Fruit fly (Drosophila melanogaster): ENCODE measurements around the gene bves.
A peak's percentile ranks its signal among the peaks of the same experiment; 100 is the strongest.

Gene bves

dm6 chrX:21058991-21059390 is 5.2 kb downstream of the bves start:
- peak; percentile 43 for TF ChIP-seq CG32264 (GFP tag; optimal IDR thresholded peaks at IDR 0.05)
- no peak for TF ChIP-seq sage (GFP tag; optimal IDR thresholded peaks at IDR 0.05)
- peak; percentile 77 for TF ChIP-seq Sp1 (GFP tag; optimal IDR thresholded peaks at IDR 0.05)
- TF ChIP-seq Hnf4 (GFP tag; optimal IDR thresholded peaks at IDR 0.05), result peak; percentile 74
- TF ChIP-seq Rel (GFP tag; optimal IDR thresholded peaks at IDR 0.05), result peak; percentile 36
- TF ChIP-seq Rel (tag; optimal IDR thresholded peaks at IDR 0.05), result no peak
- no peak for TF ChIP-seq Mio (GFP tag; optimal IDR thresholded peaks at IDR 0.05)
- TF ChIP-seq br (GFP tag; optimal IDR thresholded peaks at IDR 0.05), result peak; percentile 82
- TF ChIP-seq dsf (GFP tag; optimal IDR thresholded peaks at IDR 0.05; ENCODE audit: borderline replicate concordance), result no peak
- no peak for TF ChIP-seq Dif (GFP tag; optimal IDR thresholded peaks at IDR 0.05; ENCODE audit: partially characterized antibody)
- peak; percentile 66 for TF ChIP-seq OdsH (GFP tag; optimal IDR thresholded peaks at IDR 0.05)
- peak; percentile 29 for TF ChIP-seq woc (GFP tag; optimal IDR thresholded peaks at IDR 0.05)
- TF ChIP-seq CrebA (GFP tag; optimal IDR thresholded peaks at IDR 0.05; ENCODE audit: borderline replicate concordance), result no peak
- no peak for TF ChIP-seq Hr83 (GFP tag; optimal IDR thresholded peaks at IDR 0.05; ENCODE audit: poor library complexity, severe bottlenecking)
- TF ChIP-seq Hr78 (GFP tag; optimal IDR thresholded peaks at IDR 0.05), result no peak
- no peak for TF ChIP-seq Myc (optimal IDR thresholded peaks at IDR 0.05)
- no peak for TF ChIP-seq CG9705 (GFP tag; optimal IDR thresholded peaks at IDR 0.05)
- TF ChIP-seq brk (GFP tag; optimal IDR thresholded peaks at IDR 0.05), result peak; percentile 7
- peak; percentile 36 for TF ChIP-seq HLH106 (tag; optimal IDR thresholded peaks at IDR 0.05)
- no peak for TF ChIP-seq Vsx2 (GFP tag; optimal IDR thresholded peaks at IDR 0.05; ENCODE audit: partially characterized antibody)
- peak; percentile 70 for TF ChIP-seq fru (GFP tag; optimal IDR thresholded peaks at IDR 0.05)
- peak; percentile 22 for TF ChIP-seq tai (GFP tag; optimal IDR thresholded peaks at IDR 0.05)
- no peak for TF ChIP-seq jim (GFP tag; optimal IDR thresholded peaks at IDR 0.05)
- TF ChIP-seq dl (GFP tag; optimal IDR thresholded peaks at IDR 0.05; ENCODE audit: insufficient read depth in 1 of 2, partially characterized antibody in 2 of 2), result no peak
- TF ChIP-seq Jra (GFP tag; optimal IDR thresholded peaks at IDR 0.05), result peak; percentile 32
- no peak for TF ChIP-seq GATAd (GFP tag; optimal IDR thresholded peaks at IDR 0.05)
- peak; percentile 67 for TF ChIP-seq rgr (GFP tag; optimal IDR thresholded peaks at IDR 0.05)
- peak; percentile 15 to 64 for TF ChIP-seq foxo (GFP tag; optimal IDR thresholded peaks at IDR 0.05)
- TF ChIP-seq ey (GFP tag; optimal IDR thresholded peaks at IDR 0.05), result peak; percentile 74
- peak; percentile 64 for TF ChIP-seq psq (GFP tag; optimal IDR thresholded peaks at IDR 0.05)
- no peak for TF ChIP-seq Dfd (GFP tag; optimal IDR thresholded peaks at IDR 0.05)
- TF ChIP-seq sv (GFP tag; optimal IDR thresholded peaks at IDR 0.05), result peak; percentile 91
- TF ChIP-seq Abd-B (GFP tag; optimal IDR thresholded peaks at IDR 0.05), result no peak
- no peak for TF ChIP-seq lola (GFP tag; optimal IDR thresholded peaks at IDR 0.05)
- no peak for TF ChIP-seq usp (GFP tag; optimal IDR thresholded peaks at IDR 0.05)
- no peak for TF ChIP-seq N (GFP tag; optimal IDR thresholded peaks at IDR 0.05)
- peak; percentile 32 for TF ChIP-seq dmrt93B (GFP tag; optimal IDR thresholded peaks at IDR 0.05)
- peak; percentile 64 for TF ChIP-seq h (GFP tag; optimal IDR thresholded peaks at IDR 0.05)
- no peak for TF ChIP-seq pan (optimal IDR thresholded peaks at IDR 0.05)

dm6 chrX:21060579-21060978 is 6.8 kb downstream of the bves start:
- TF ChIP-seq Hnf4 (GFP tag; optimal IDR thresholded peaks at IDR 0.05) (no peak), CrebA (GFP tag; optimal IDR thresholded peaks at IDR 0.05; ENCODE audit: borderline replicate concordance) (no peak), Dfd (GFP tag; optimal IDR thresholded peaks at IDR 0.05) (no peak), ey (GFP tag; optimal IDR thresholded peaks at IDR 0.05) (no peak), CG32264 (GFP tag; optimal IDR thresholded peaks at IDR 0.05) (no peak), psq (GFP tag; optimal IDR thresholded peaks at IDR 0.05) (peak; percentile 71), h (GFP tag; optimal IDR thresholded peaks at IDR 0.05) (no peak), br (GFP tag; optimal IDR thresholded peaks at IDR 0.05) (no peak), fru (GFP tag; optimal IDR thresholded peaks at IDR 0.05) (no peak), dsf (GFP tag; optimal IDR thresholded peaks at IDR 0.05; ENCODE audit: borderline replicate concordance) (no peak), Rel (GFP tag; optimal IDR thresholded peaks at IDR 0.05) (no peak), Rel (tag; optimal IDR thresholded peaks at IDR 0.05) (no peak), Myc (optimal IDR thresholded peaks at IDR 0.05) (peak; percentile 55), OdsH (GFP tag; optimal IDR thresholded peaks at IDR 0.05) (no peak), Jra (GFP tag; optimal IDR thresholded peaks at IDR 0.05) (no peak), sage (GFP tag; optimal IDR thresholded peaks at IDR 0.05) (no peak), CG9705 (GFP tag; optimal IDR thresholded peaks at IDR 0.05) (no peak), tai (GFP tag; optimal IDR thresholded peaks at IDR 0.05) (no peak), Hr78 (GFP tag; optimal IDR thresholded peaks at IDR 0.05) (no peak)
